Worm (Caenorhabditis elegans): ENCODE measurements around the gene W03F9.1.

DNA sequence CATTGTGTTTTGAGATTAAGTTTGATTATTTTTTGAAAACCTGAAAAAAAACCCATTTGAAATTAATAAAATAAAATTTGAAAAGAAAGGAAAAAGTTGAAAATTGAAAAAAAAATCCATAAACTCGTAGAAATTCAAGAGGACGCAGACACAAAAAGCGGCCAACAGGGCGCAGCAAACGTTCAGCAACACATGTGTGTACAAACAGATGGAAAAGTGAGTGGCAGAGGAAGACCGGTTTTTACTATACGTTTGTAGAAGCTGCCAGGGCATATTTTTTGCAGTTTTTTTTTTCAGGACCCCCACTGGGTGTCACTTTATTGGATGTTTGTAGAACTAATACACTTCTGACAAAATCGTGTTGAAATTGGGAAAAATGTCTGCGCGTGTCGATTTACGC is 3.8 kb downstream of the W03F9.1 start, which contains the start of gene cgp-1:
- no peak for TF ChIP-seq fkh-6 (tag; optimal IDR thresholded peaks at IDR 0.05)
- no peak for TF ChIP-seq pha-4 (tag; optimal IDR thresholded peaks at IDR 0.05)
- no peak for TF ChIP-seq fax-1 (tag; optimal IDR thresholded peaks at IDR 0.05)
- no peak for TF ChIP-seq F13H6.1 (tag; optimal IDR thresholded peaks at IDR 0.05)
- no peak for TF ChIP-seq pqm-1 (tag; optimal IDR thresholded peaks at IDR 0.05)
- no peak for TF ChIP-seq elt-2 (tag; optimal IDR thresholded peaks at IDR 0.05)
- no peak for TF ChIP-seq ets-4 (tag; optimal IDR thresholded peaks at IDR 0.05)
- no peak for TF ChIP-seq T23F11.4 (GFP tag; optimal IDR thresholded peaks at IDR 0.05)
- TF ChIP-seq ama-1 (optimal IDR thresholded peaks at IDR 0.05) = no peak
- no peak for TF ChIP-seq dmd-4 (tag; optimal IDR thresholded peaks at IDR 0.05; ENCODE audit: borderline replicate concordance)
- no peak for TF ChIP-seq unc-42 (tag; optimal IDR thresholded peaks at IDR 0.05)
